Worm (Caenorhabditis elegans) whole organism, mixed stage, embryonic: ENCODE data around the gene Y54G11A.19.

Source experiments
- M03D4.4 ChIP-seq: sonication (generic microtip); optimal IDR thresholded peaks from 2 replicates; lab custom pipeline; 2017; ENCODE audit warnings: mild to moderate bottlenecking, missing genetic modification characterization, missing compliant biosample characterization
- blmp-1 ChIP-seq: fragments of 150-350 bp; optimal IDR thresholded peaks from 2 replicates; lab custom pipeline; 2014; ENCODE audit warnings: missing biosample characterization, missing genetic modification characterization
- ceh-39 ChIP-seq: fragments of 150-350 bp; optimal IDR thresholded peaks from 2 replicates; lab custom pipeline; 2014; ENCODE audit warnings: missing biosample characterization, missing genetic modification characterization
- ceh-43 ChIP-seq: fragments of 200-800 bp; sonication (Bioruptor generic); optimal IDR thresholded peaks from 2 replicates; lab custom pipeline; 2018; ENCODE audit warnings: mild to moderate bottlenecking, missing genetic modification characterization, moderate library complexity, missing compliant biosample characterization
- ceh-83 ChIP-seq: fragments of 200-800 bp; sonication (Bioruptor generic); optimal IDR thresholded peaks from 2 replicates; lab custom pipeline; 2018; ENCODE audit warnings: mild to moderate bottlenecking, missing genetic modification characterization, missing compliant biosample characterization
- ces-1 ChIP-seq: fragments of 150-350 bp; optimal IDR thresholded peaks from 2 replicates; lab custom pipeline; 2014; ENCODE audit warnings: missing biosample characterization, missing genetic modification reagents, missing genetic modification characterization
- cnd-1 ChIP-seq: fragments of 200-800 bp; sonication (Bioruptor generic); optimal IDR thresholded peaks from 2 replicates; lab custom pipeline; 2018; ENCODE audit warnings: mild to moderate bottlenecking, missing genetic modification characterization, missing compliant biosample characterization
- drap-1 ChIP-seq: fragments of 200-800 bp; sonication (Bioruptor generic); optimal IDR thresholded peaks from 3 replicates; lab custom pipeline; 2018; ENCODE audit warnings: mild to moderate bottlenecking, missing genetic modification characterization, missing compliant biosample characterization
- elt-1 ChIP-seq: sonication (generic microtip); optimal IDR thresholded peaks from 2 replicates; lab custom pipeline; 2017; ENCODE audit warnings: missing genetic modification characterization, mild to moderate bottlenecking, missing compliant biosample characterization, antibody characterized with exemption, moderate library complexity, borderline replicate concordance; ENCODE audit not compliant: insufficient read depth
- elt-3 ChIP-seq: fragments of 150-350 bp; optimal IDR thresholded peaks from 2 replicates; lab custom pipeline; 2014; ENCODE audit warnings: missing biosample characterization, missing genetic modification characterization
- flh-1 ChIP-seq: fragments of 200-800 bp; sonication (Bioruptor generic); optimal IDR thresholded peaks from 2 replicates; lab custom pipeline; 2018; ENCODE audit warnings: mild to moderate bottlenecking, missing genetic modification characterization, moderate library complexity, missing compliant biosample characterization
- ham-2 ChIP-seq: fragments of 200-800 bp; sonication (Bioruptor generic); optimal IDR thresholded peaks from 2 replicates; lab custom pipeline; 2018; ENCODE audit warnings: mild to moderate bottlenecking, missing genetic modification characterization, missing compliant biosample characterization
- hlh-1 ChIP-seq: fragments of 150-350 bp; optimal IDR thresholded peaks from 2 replicates; lab custom pipeline; 2014; ENCODE audit warnings: missing biosample characterization, missing genetic modification reagents, missing genetic modification characterization
- lin-13 ChIP-seq: fragments of 150-350 bp; optimal IDR thresholded peaks from 2 replicates; lab custom pipeline; 2014; ENCODE audit warnings: missing biosample characterization, missing genetic modification characterization
- lin-32 ChIP-seq: fragments of 200-800 bp; sonication (Bioruptor generic); optimal IDR thresholded peaks from 2 replicates; lab custom pipeline; 2018; ENCODE audit warnings: mild to moderate bottlenecking, missing genetic modification characterization, missing compliant biosample characterization
- mab-5 ChIP-seq: fragments of 150-350 bp; optimal IDR thresholded peaks from 2 replicates; lab custom pipeline; 2014; ENCODE audit warnings: missing biosample characterization, missing genetic modification characterization
- mep-1 ChIP-seq: fragments of 150-350 bp; optimal IDR thresholded peaks from 2 replicates; lab custom pipeline; 2017; ENCODE audit warnings: missing biosample characterization, missing genetic modification reagents, missing genetic modification characterization, inconsistent platforms
- mls-2 ChIP-seq: sonication (generic microtip); optimal IDR thresholded peaks from 2 replicates; lab custom pipeline; 2016; ENCODE audit warnings: mild to moderate bottlenecking, missing genetic modification characterization, moderate library complexity, missing compliant biosample characterization
- nhr-12 ChIP-seq: fragments of 150-350 bp; optimal IDR thresholded peaks from 2 replicates; lab custom pipeline; 2014; ENCODE audit warnings: missing biosample characterization, missing genetic modification characterization
- nhr-2 ChIP-seq: fragments of 150-350 bp; optimal IDR thresholded peaks from 2 replicates; lab custom pipeline; 2014; ENCODE audit warnings: missing biosample characterization, missing genetic modification characterization
- nhr-237 ChIP-seq: fragments of 150-350 bp; optimal IDR thresholded peaks from 2 replicates; lab custom pipeline; 2014; ENCODE audit warnings: missing biosample characterization, missing genetic modification characterization
- nhr-28 ChIP-seq: fragments of 150-350 bp; optimal IDR thresholded peaks from 2 replicates; lab custom pipeline; 2014; ENCODE audit warnings: missing biosample characterization, missing genetic modification characterization
- nhr-76 ChIP-seq: sonication (generic microtip); optimal IDR thresholded peaks from 2 replicates; lab custom pipeline; 2017; ENCODE audit warnings: missing biosample characterization, missing genetic modification characterization
- pha-4 ChIP-seq: fragments of 150-350 bp; optimal IDR thresholded peaks from 2 replicates; lab custom pipeline; 2018; ENCODE audit warnings: missing biosample characterization, missing genetic modification reagents, missing genetic modification characterization
- sem-2 ChIP-seq: fragments of 200-800 bp; sonication (Bioruptor generic); optimal IDR thresholded peaks from 2 replicates; lab custom pipeline; 2018; ENCODE audit warnings: mild to moderate bottlenecking, missing genetic modification characterization, missing compliant biosample characterization
- snpc-4 ChIP-seq: fragments of 150-350 bp; optimal IDR thresholded peaks from 2 replicates; lab custom pipeline; 2014; ENCODE audit warnings: missing biosample characterization, missing genetic modification characterization
- sptf-1 ChIP-seq: sonication (generic microtip); optimal IDR thresholded peaks from 2 replicates; lab custom pipeline; 2017; ENCODE audit warnings: mild to moderate bottlenecking, missing genetic modification characterization, moderate library complexity, missing compliant biosample characterization
- tbx-8 ChIP-seq: fragments of 200-800 bp; sonication (Bioruptor generic); optimal IDR thresholded peaks from 2 replicates; lab custom pipeline; 2018; ENCODE audit warnings: mild to moderate bottlenecking, missing genetic modification characterization, moderate library complexity, missing compliant biosample characterization
- unc-120 ChIP-seq: sonication (generic microtip); optimal IDR thresholded peaks from 2 replicates; lab custom pipeline; 2017; ENCODE audit warnings: missing genetic modification characterization, missing compliant biosample characterization; ENCODE audit not compliant: poor library complexity, severe bottlenecking
- unc-39 ChIP-seq: fragments of 150-350 bp; optimal IDR thresholded peaks from 2 replicates; lab custom pipeline; 2014; ENCODE audit warnings: missing biosample characterization, missing genetic modification characterization
- unc-62 ChIP-seq: fragments of 150-350 bp; optimal IDR thresholded peaks from 2 replicates; lab custom pipeline; 2014; ENCODE audit warnings: missing biosample characterization, missing genetic modification reagents, missing genetic modification characterization
- zip-8 ChIP-seq: fragments of 150-350 bp; optimal IDR thresholded peaks from 2 replicates; lab custom pipeline; 2014; ENCODE audit warnings: missing biosample characterization, missing genetic modification characterization
- ztf-11 ChIP-seq: fragments of 150-350 bp; optimal IDR thresholded peaks from 2 replicates; lab custom pipeline; 2014; ENCODE audit warnings: missing biosample characterization, missing genetic modification characterization

Gene Y54G11A.19

DNA sequence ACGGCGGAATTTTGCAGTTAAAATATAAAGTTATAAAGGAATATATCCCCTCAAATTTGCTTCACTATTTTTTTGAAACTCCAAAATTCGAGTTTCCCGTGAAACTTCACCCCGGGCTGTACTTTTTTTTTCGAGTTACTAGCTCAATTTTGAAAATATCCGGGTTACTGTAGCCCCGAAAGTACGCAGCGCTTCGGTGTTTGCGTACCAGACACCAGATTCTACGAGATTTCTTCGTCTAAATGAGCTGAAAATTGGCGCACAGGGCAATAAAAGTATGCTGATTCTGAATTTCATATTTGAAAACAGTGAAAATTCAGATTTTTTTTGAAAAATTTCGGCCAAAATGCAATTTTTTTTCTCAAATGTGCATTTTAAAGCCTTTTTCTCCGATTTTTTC is 25.7 kb downstream of the Y54G11A.19 start:
- TF ChIP-seq tbx-8 (no peak), flh-1 (no peak), ces-1 (GFP tag; lab: Kevin White, UChicago) (no peak), M03D4.4 (no peak)

DNA sequence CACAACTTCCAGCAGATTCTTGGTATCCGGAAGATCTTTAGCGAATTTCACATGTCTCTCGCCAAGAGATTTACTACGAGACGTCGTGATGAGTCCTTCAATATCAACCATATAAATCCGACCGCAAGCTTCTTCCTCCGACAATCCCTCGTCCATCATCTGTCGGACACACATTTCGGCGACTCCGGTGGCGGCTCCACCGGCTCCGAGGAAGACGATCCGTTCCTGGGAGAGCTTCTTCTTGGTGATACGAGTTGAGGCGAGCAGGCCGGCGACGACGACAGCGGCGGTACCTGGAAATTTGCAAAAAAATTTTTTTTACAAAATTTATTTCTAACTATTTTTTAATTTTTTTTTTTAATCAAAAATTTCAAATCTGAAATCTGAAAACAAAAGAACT is 26.6 kb downstream of the Y54G11A.19 start:
- no peak for TF ChIP-seq elt-1 (tag; lab: Kevin White, UChicago)
- no peak for TF ChIP-seq elt-3 (tag; lab: Kevin White, UChicago)
- TF ChIP-seq lin-13 (tag; lab: Kevin White, UChicago) = no peak
- no peak for TF ChIP-seq ham-2
- no peak for TF ChIP-seq unc-62
- TF ChIP-seq ztf-11 = no peak
- no peak for TF ChIP-seq ceh-39
- TF ChIP-seq M03D4.4 = no peak
- no peak for TF ChIP-seq mls-2
- no peak for TF ChIP-seq tbx-8
- TF ChIP-seq unc-39 (tag; lab: Kevin White, UChicago) = no peak
- TF ChIP-seq zip-8 (tag; lab: Kevin White, UChicago) = no peak
- TF ChIP-seq ces-1 (GFP tag; lab: Kevin White, UChicago) = no peak
- no peak for TF ChIP-seq hlh-1
- TF ChIP-seq nhr-28 (tag; lab: Kevin White, UChicago) = no peak
- no peak for TF ChIP-seq snpc-4
- TF ChIP-seq sem-2 = no peak
- TF ChIP-seq nhr-237 (tag; lab: Kevin White, UChicago) = no peak

- TF ChIP-seq cnd-1 (tag; lab: Kevin White, UChicago) = no peak
- TF ChIP-seq nhr-28 (tag; lab: Kevin White, UChicago) = no peak
- no peak for TF ChIP-seq nhr-2 (tag; lab: Kevin White, UChicago)
- no peak for TF ChIP-seq nhr-237 (tag; lab: Kevin White, UChicago)
- TF ChIP-seq blmp-1 (tag; lab: Kevin White, UChicago) = no peak
- TF ChIP-seq ceh-43 (GFP tag; lab: Kevin White, UChicago) = no peak
- TF ChIP-seq M03D4.4 = no peak
- no peak for TF ChIP-seq nhr-12 (tag; lab: Kevin White, UChicago)
- no peak for TF ChIP-seq flh-1
- no peak for TF ChIP-seq pha-4 (tag; lab: Kevin White, UChicago)
- TF ChIP-seq lin-32 (GFP tag; lab: Kevin White, UChicago) = no peak
- no peak for TF ChIP-seq elt-3 (tag; lab: Kevin White, UChicago)
- no peak for TF ChIP-seq ceh-83 (GFP tag; lab: Kevin White, UChicago)
- no peak for TF ChIP-seq ztf-11
- TF ChIP-seq ces-1 (GFP tag; lab: Kevin White, UChicago) = no peak
These were observed 30.5 kb downstream of the Y54G11A.19 start, which contains the start of gene Y48B6A.13 for ce11 chrII:14226175-14226574. Gene Y48B6A.13 (minus strand): TSS chrII:14226275.

DNA sequence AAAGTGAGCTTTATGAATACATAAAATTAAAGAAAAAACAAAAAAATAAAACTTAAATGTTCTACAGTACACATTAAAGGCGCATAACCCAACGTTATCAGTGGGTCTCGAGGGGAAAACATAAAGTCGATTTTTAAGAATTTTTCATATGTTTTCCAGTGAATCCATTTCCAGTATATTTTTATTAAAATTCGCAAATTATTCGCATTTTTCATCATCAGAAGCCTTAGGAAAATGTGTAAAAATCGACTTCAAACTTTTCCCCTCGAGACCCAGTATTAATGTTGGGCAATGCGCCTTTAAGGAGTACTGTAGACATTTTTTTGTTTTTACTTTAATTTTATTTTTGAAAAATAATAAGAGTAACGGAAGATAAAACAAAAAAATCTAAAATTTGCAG is 38.5 kb downstream of the Y54G11A.19 start:
- TF ChIP-seq elt-1 (tag; lab: Kevin White, UChicago) (no peak), nhr-2 (tag; lab: Kevin White, UChicago) (no peak), mls-2 (no peak), tbx-8 (no peak), ztf-11 (no peak), snpc-4 (no peak), unc-62 (no peak), nhr-76 (no peak), ceh-83 (GFP tag; lab: Kevin White, UChicago) (no peak), blmp-1 (tag; lab: Kevin White, UChicago) (no peak), zip-8 (tag; lab: Kevin White, UChicago) (no peak), mab-5 (tag; lab: Kevin White, UChicago) (no peak), unc-120 (tag; lab: Kevin White, UChicago) (no peak), ceh-39 (no peak), sptf-1 (no peak)

DNA sequence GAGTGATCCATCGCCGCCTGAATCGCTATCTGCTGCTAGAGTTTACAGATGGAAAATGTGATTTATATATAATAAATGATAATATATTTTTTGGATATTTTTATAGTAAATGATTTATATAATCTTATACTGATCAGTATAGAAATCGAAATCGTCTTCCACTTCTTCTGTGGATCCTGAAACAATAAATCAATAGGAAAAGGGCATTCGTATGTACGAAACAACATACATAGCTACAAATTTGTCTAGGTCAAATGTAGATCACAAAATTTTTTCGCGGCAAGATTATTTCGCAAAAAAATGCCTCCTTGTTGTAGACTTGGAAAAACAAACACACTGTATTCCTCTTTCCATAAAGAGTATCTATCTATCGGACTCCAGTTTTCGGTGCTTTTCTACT is 42.6 kb downstream of the Y54G11A.19 start, which contains the start of gene Y48B6A.10:
TSS of gene Y48B6A.10 (plus strand) at position 301 of the 400 bp plus-strand sequence.
- TF ChIP-seq lin-32 (GFP tag; lab: Kevin White, UChicago) (no peak), sptf-1 (no peak), flh-1 (no peak), drap-1 (GFP tag; lab: Kevin White, UChicago) (no peak), nhr-2 (tag; lab: Kevin White, UChicago) (no peak), ham-2 (no peak), nhr-76 (no peak), ces-1 (GFP tag; lab: Kevin White, UChicago) (no peak), zip-8 (tag; lab: Kevin White, UChicago) (no peak), tbx-8 (no peak), pha-4 (tag; lab: Kevin White, UChicago) (no peak), mep-1 (tag; lab: Kevin White, UChicago) (no peak), nhr-237 (tag; lab: Kevin White, UChicago) (no peak), mls-2 (no peak), lin-13 (tag; lab: Kevin White, UChicago) (no peak), unc-39 (tag; lab: Kevin White, UChicago) (no peak), snpc-4 (no peak)
